Fruit fly (Drosophila melanogaster) whole organism, pupa: ENCODE results near the gene bnk.

ENCODE experiments used
- CG12605 ChIP-seq: fragments of 200-800 bp; sonication (Bioruptor generic); IDR thresholded peaks from 2 replicates; pipeline ENCODE4 v1.3.6; 2022; ENCODE audit warnings: missing biosample characterization, missing genetic modification characterization
- CG14655 ChIP-seq: fragments of 200-800 bp; sonication (Bioruptor generic); optimal IDR thresholded peaks from 3 replicates; lab custom pipeline; 2017; ENCODE audit warnings: mild to moderate bottlenecking, missing biosample characterization, missing genetic modification reagents, missing genetic modification characterization
- CG17806 ChIP-seq: fragments of 200-800 bp; sonication (Bioruptor generic); optimal IDR thresholded peaks from 2 replicates; lab custom pipeline; 2018; ENCODE audit warnings: missing biosample characterization, mild to moderate bottlenecking, missing genetic modification characterization, moderate library complexity
- CG8301 ChIP-seq: fragments of 200-800 bp; sonication (Bioruptor generic); optimal IDR thresholded peaks from 2 replicates; lab custom pipeline; 2018; ENCODE audit warnings: missing biosample characterization, mild to moderate bottlenecking, missing genetic modification characterization

dm6 chr3R:31193062-31193461, at the start of gene bnk:
- no peak for TF ChIP-seq CG12605
- TF ChIP-seq CG17806, result no peak
- no peak for TF ChIP-seq CG8301 (tag; lab: Kevin White, UChicago)
- TF ChIP-seq CG14655 (GFP tag; lab: Kevin White, UChicago), result no peak
